Worm (Caenorhabditis elegans): ENCODE results near the gene spp-8.

DNA sequence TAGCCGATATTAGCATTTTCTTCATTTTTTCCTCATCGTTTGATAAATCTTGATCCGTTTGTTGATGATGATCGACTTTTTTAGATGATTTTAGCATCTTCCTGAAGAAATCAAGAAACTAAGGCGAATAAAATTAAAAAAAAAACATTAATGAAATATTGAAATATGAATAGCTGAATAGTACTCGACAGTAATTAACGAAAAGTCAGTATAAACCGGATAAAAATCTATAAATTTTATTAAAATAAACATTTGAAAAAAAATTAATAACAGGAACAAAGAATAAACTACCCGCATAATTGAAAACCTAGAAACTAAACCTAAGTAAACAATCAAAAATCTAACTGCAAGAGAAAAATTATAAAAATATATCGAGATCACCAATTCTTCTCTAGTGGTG, 14.8 kb downstream of the spp-8 start, which contains the start of gene C28C12.12:
- TF ChIP-seq him-1 (tag; optimal IDR thresholded peaks at IDR 0.05), result no peak
- TF ChIP-seq W03F9.2 (tag; optimal IDR thresholded peaks at IDR 0.05), result no peak
- TF ChIP-seq dao-5 (tag; optimal IDR thresholded peaks at IDR 0.05), result no peak

All from whole organism, L4/young adult.